Fruit fly (Drosophila melanogaster) whole organism, prepupa: Measurements from ENCODE around the gene CG6739.

Experiments used
- CG34406 ChIP-seq: fragments of 200-800 bp; sonication (Bioruptor generic); optimal IDR thresholded peaks from 3 replicates; lab custom pipeline; 2016; ENCODE audit warnings: missing biosample characterization, missing genetic modification characterization
- dsx ChIP-seq: fragments of 200-800 bp; optimal IDR thresholded peaks from 3 replicates; lab custom pipeline; 2019; ENCODE audit warnings: missing biosample characterization, mild to moderate bottlenecking, missing genetic modification characterization, moderate library complexity; ENCODE audit not compliant: poor library complexity, severe bottlenecking
- ss ChIP-seq, 2 experiments: fragments of 200-800 bp; sonication (Bioruptor generic); optimal IDR thresholded peaks; 2 replicates in 1 of 2; 3 replicates in 1 of 2; lab custom pipeline; 2017 to 2018; ENCODE audit warnings: mild to moderate bottlenecking in 2 of 2, missing biosample characterization in 2 of 2, missing genetic modification characterization in 2 of 2, moderate library complexity in 1 of 2

- no peak for TF ChIP-seq ss (GFP tag; optimal IDR thresholded peaks at IDR 0.05; lab: Kevin White, UChicago)
- TF ChIP-seq dsx: no peak
- TF ChIP-seq CG34406 (GFP tag; lab: Kevin White, UChicago): no peak
These were observed 33.5 kb downstream of the CG6739 start for dm6 chr2L:7641606-7642190.
